Fruit fly (Drosophila melanogaster) whole organism, pupa: ENCODE measurements around the gene tfc.

Experiments used
- CG14655 ChIP-seq: fragments of 200-800 bp; sonication (Bioruptor generic); optimal IDR thresholded peaks from 3 replicates; lab custom pipeline; 2017; ENCODE audit warnings: mild to moderate bottlenecking, missing biosample characterization, missing genetic modification reagents, missing genetic modification characterization
- CG17806 ChIP-seq: fragments of 200-800 bp; sonication (Bioruptor generic); optimal IDR thresholded peaks from 2 replicates; lab custom pipeline; 2018; ENCODE audit warnings: missing biosample characterization, mild to moderate bottlenecking, missing genetic modification characterization, moderate library complexity
- CG8159 ChIP-seq: fragments of 200-800 bp; sonication (Bioruptor generic); optimal IDR thresholded peaks from 3 replicates; lab custom pipeline; 2018; ENCODE audit warnings: missing biosample characterization, mild to moderate bottlenecking, missing genetic modification characterization, moderate library complexity
- CG8301 ChIP-seq: fragments of 200-800 bp; sonication (Bioruptor generic); optimal IDR thresholded peaks from 2 replicates; lab custom pipeline; 2018; ENCODE audit warnings: missing biosample characterization, mild to moderate bottlenecking, missing genetic modification characterization
- Ets98B ChIP-seq: fragments of 200-800 bp; sonication (Bioruptor generic); IDR thresholded peaks from 2 replicates; pipeline ENCODE4 v1.3.6; 2022; ENCODE audit warnings: missing biosample characterization, missing genetic modification characterization
- Pif1B ChIP-seq: fragments of 200-800 bp; sonication (Bioruptor generic); optimal IDR thresholded peaks from 3 replicates; lab custom pipeline; 2016; ENCODE audit warnings: missing biosample characterization, missing genetic modification characterization
- rn ChIP-seq: fragments of 200-800 bp; sonication (Bioruptor generic); IDR thresholded peaks from 2 replicates; pipeline ENCODE4 v1.3.6; 2022; ENCODE audit warnings: missing biosample characterization, missing genetic modification characterization

DNA sequence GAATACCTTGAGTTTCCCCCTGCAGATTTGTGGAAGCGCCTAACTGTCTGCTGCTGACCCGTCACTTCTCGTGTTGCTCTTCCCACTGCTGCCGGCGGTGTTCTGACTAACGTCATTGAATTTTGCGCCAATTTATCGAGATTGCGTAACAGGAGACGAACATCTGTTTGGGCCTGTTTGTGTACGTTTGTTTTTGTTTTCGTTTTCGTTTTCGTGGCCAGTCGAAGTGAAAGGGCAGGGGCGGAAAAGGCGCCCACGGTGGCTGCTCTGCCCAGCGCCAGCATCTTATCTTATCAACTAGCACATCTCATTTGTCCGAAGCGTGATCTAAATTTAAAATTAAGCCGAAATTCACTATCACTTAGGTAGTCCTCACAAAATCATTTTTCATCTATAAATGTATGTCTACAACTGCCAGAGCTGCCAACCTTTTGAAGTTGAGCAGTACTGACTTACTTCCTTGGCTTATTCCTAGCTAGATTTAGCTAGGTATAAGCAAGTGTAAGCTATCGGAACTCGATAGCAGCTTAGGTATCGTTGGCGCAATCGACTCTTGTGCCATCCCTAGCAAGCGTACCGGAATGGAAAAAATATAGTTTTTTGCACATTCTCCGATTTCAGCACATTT lies 50.9 kb downstream of the tfc start, which contains the start of the genes Ctr9 and Nt5a:
- TF ChIP-seq CG8159 (tag; lab: Kevin White, UChicago) (no peak), CG17806 (tag; lab: Kevin White, UChicago) (no peak), CG8301 (no peak), CG14655 (no peak), rn (no peak), Pif1B (GFP tag; lab: Kevin White, UChicago) (no peak), Ets98B (GFP tag; lab: Robert Waterston, UW) (peak; percentile 41)
